Fruit fly (Drosophila melanogaster) whole organism, embryonic: ENCODE measurements around the gene pes.

ENCODE experiments used
- ATbp ChIP-seq: fragments of 200-800 bp; sonication (Bioruptor generic); optimal IDR thresholded peaks from 2 replicates; lab custom pipeline; 2017; ENCODE audit warnings: missing biosample characterization, mild to moderate bottlenecking, missing genetic modification characterization, missing genetic modification reagents
- Abd-B ChIP-seq: fragments of 200-800 bp; sonication (Bioruptor generic); optimal IDR thresholded peaks from 2 replicates; lab custom pipeline; 2018; ENCODE audit warnings: missing biosample characterization, mild to moderate bottlenecking, missing genetic modification characterization, moderate library complexity
- Ada2b ChIP-seq: fragments of 200-800 bp; sonication (Bioruptor generic); IDR thresholded peaks from 2 replicates; pipeline ENCODE4 v1.3.6; 2022; ENCODE audit warnings: missing biosample characterization, missing genetic modification characterization
- Adf1 ChIP-seq: fragments of 200-800 bp; sonication (Bioruptor generic); IDR thresholded peaks from 2 replicates; pipeline ENCODE4 v1.3.6; 2022; ENCODE audit warnings: missing biosample characterization, missing genetic modification characterization
- BEAF-32 ChIP-seq: fragments of 200-800 bp; sonication (Bioruptor generic); optimal IDR thresholded peaks from 3 replicates; lab custom pipeline; 2017; ENCODE audit warnings: missing biosample characterization, missing genetic modification characterization, mild to moderate bottlenecking, moderate library complexity, missing genetic modification reagents
- CG12659 ChIP-seq: fragments of 200-800 bp; sonication (Bioruptor generic); optimal IDR thresholded peaks from 3 replicates; lab custom pipeline; 2017; ENCODE audit warnings: mild to moderate bottlenecking, missing biosample characterization, missing genetic modification reagents, missing genetic modification characterization
- CG13287 ChIP-seq: fragments of 200-800 bp; sonication (Bioruptor generic); IDR thresholded peaks from 2 replicates; pipeline ENCODE4 v1.3.6; 2022; ENCODE audit warnings: missing biosample characterization, missing genetic modification characterization; ENCODE audit not compliant: partially characterized antibody
- CG13775 ChIP-seq: fragments of 200-800 bp; sonication (Bioruptor generic); optimal IDR thresholded peaks from 3 replicates; lab custom pipeline; 2017; ENCODE audit warnings: missing biosample characterization, mild to moderate bottlenecking, missing genetic modification characterization
- CG14014 ChIP-seq: fragments of 200-800 bp; sonication (Bioruptor generic); IDR thresholded peaks from 2 replicates; pipeline ENCODE4 v1.3.6; 2022; ENCODE audit warnings: missing biosample characterization, missing genetic modification characterization
- CG15601 ChIP-seq: fragments of 200-800 bp; sonication (Bioruptor generic); optimal IDR thresholded peaks from 3 replicates; lab custom pipeline; 2019; ENCODE audit warnings: missing biosample characterization, mild to moderate bottlenecking, missing genetic modification characterization, moderate library complexity
- CG17829 ChIP-seq: fragments of 200-800 bp; optimal IDR thresholded peaks from 2 replicates; lab custom pipeline; 2019; ENCODE audit warnings: missing biosample characterization, mild to moderate bottlenecking, missing genetic modification characterization, moderate library complexity
- CG2678 ChIP-seq: fragments of 200-800 bp; sonication (Bioruptor generic); optimal IDR thresholded peaks from 3 replicates; lab custom pipeline; 2019; ENCODE audit warnings: missing biosample characterization, mild to moderate bottlenecking, missing genetic modification characterization, moderate library complexity
- CG31365 ChIP-seq: fragments of 200-800 bp; sonication (Bioruptor generic); optimal IDR thresholded peaks from 2 replicates; lab custom pipeline; 2018; ENCODE audit warnings: missing biosample characterization, mild to moderate bottlenecking, missing genetic modification characterization
- CG4282 ChIP-seq: fragments of 200-800 bp; sonication (Bioruptor generic); optimal IDR thresholded peaks from 2 replicates; lab custom pipeline; 2016; ENCODE audit warnings: missing biosample characterization, missing genetic modification characterization
- CG43689 ChIP-seq: fragments of 200-800 bp; sonication (Bioruptor generic); IDR thresholded peaks from 2 replicates; pipeline ENCODE4 v1.3.6; 2022; ENCODE audit warnings: missing biosample characterization, missing genetic modification characterization
- CG6791 ChIP-seq: fragments of 200-800 bp; sonication (Bioruptor generic); IDR thresholded peaks from 3 replicates; pipeline ENCODE4 v1.3.6; 2022; ENCODE audit warnings: missing biosample characterization, missing genetic modification characterization; ENCODE audit not compliant: partially characterized antibody
- CG8944 ChIP-seq: fragments of 200-800 bp; sonication (Bioruptor generic); optimal IDR thresholded peaks from 3 replicates; lab custom pipeline; 2016; ENCODE audit warnings: missing biosample characterization, missing genetic modification characterization
- Dip2 ChIP-seq: fragments of 200-800 bp; sonication (Bioruptor generic); IDR thresholded peaks from 2 replicates; pipeline ENCODE4 v1.3.6; 2022; ENCODE audit warnings: missing biosample characterization, missing genetic modification characterization
- Dll ChIP-seq: fragments of 200-800 bp; sonication (Bioruptor generic); IDR thresholded peaks from 4 replicates; pipeline ENCODE4 v1.3.6; 2022; ENCODE audit warnings: missing biosample characterization, missing genetic modification characterization; ENCODE audit not compliant: partially characterized antibody
- Dp ChIP-seq: fragments of 200-800 bp; sonication (Bioruptor generic); optimal IDR thresholded peaks from 2 replicates; lab custom pipeline; 2018; ENCODE audit warnings: missing biosample characterization, mild to moderate bottlenecking, missing genetic modification characterization, moderate library complexity
- E2f2 ChIP-seq: fragments of 200-800 bp; sonication (Bioruptor generic); IDR thresholded peaks from 2 replicates; pipeline ENCODE4 v1.3.6; 2022; ENCODE audit warnings: missing biosample characterization, missing genetic modification characterization
- HLH4C ChIP-seq: fragments of 200-800 bp; sonication (Bioruptor generic); IDR thresholded peaks from 3 replicates; pipeline ENCODE4 v1.3.6; 2022; ENCODE audit warnings: missing biosample characterization, missing genetic modification characterization; ENCODE audit not compliant: partially characterized antibody
- MBD-R2 ChIP-seq: fragments of 200-800 bp; sonication (Bioruptor generic); IDR thresholded peaks from 2 replicates; pipeline ENCODE4 v1.3.6; 2022; ENCODE audit warnings: missing biosample characterization, missing genetic modification characterization
- Mes4 ChIP-seq: fragments of 200-800 bp; sonication (Bioruptor generic); optimal IDR thresholded peaks from 2 replicates; lab custom pipeline; 2016; ENCODE audit warnings: missing biosample characterization, missing genetic modification characterization
- Mrtf ChIP-seq: fragments of 200-800 bp; sonication (Bioruptor generic); IDR thresholded peaks from 3 replicates; pipeline ENCODE4 v1.3.6; 2022; ENCODE audit warnings: missing biosample characterization, missing genetic modification characterization
- NC2β ChIP-seq: fragments of 200-800 bp; sonication (Bioruptor generic); optimal IDR thresholded peaks from 2 replicates; lab custom pipeline; 2016; ENCODE audit warnings: missing biosample characterization, missing genetic modification characterization
- NK7.1 ChIP-seq: fragments of 200-800 bp; sonication (Bioruptor generic); optimal IDR thresholded peaks from 3 replicates; lab custom pipeline; 2016; ENCODE audit warnings: missing biosample characterization, missing genetic modification characterization
- ase ChIP-seq: fragments of 200-800 bp; sonication (Bioruptor generic); IDR thresholded peaks from 3 replicates; pipeline ENCODE4 v1.3.6; 2022; ENCODE audit warnings: missing biosample characterization, missing genetic modification characterization
- bab2 ChIP-seq: fragments of 200-800 bp; sonication (Bioruptor generic); optimal IDR thresholded peaks from 2 replicates; lab custom pipeline; 2016; ENCODE audit warnings: missing biosample characterization, missing genetic modification characterization
- caup ChIP-seq: fragments of 200-800 bp; sonication (Bioruptor generic); optimal IDR thresholded peaks from 3 replicates; lab custom pipeline; 2017; ENCODE audit warnings: missing biosample characterization, mild to moderate bottlenecking, missing genetic modification characterization, moderate library complexity; ENCODE audit not compliant: severe bottlenecking
- chinmo ChIP-seq: fragments of 200-800 bp; sonication (Bioruptor generic); IDR thresholded peaks from 4 replicates; pipeline ENCODE4 v1.3.6; 2022; ENCODE audit warnings: missing biosample characterization, missing genetic modification characterization; ENCODE audit not compliant: partially characterized antibody
- crc ChIP-seq: fragments of 200-800 bp; sonication (Bioruptor generic); optimal IDR thresholded peaks from 2 replicates; lab custom pipeline; 2016; ENCODE audit warnings: missing biosample characterization, missing genetic modification characterization
- danr ChIP-seq: fragments of 200-800 bp; sonication (Bioruptor generic); IDR thresholded peaks from 2 replicates; pipeline ENCODE4 v1.3.6; 2022; ENCODE audit warnings: missing biosample characterization, missing genetic modification characterization
- fd3F ChIP-seq: fragments of 200-800 bp; sonication (Bioruptor generic); optimal IDR thresholded peaks from 2 replicates; lab custom pipeline; 2018; ENCODE audit warnings: missing biosample characterization, mild to moderate bottlenecking, missing genetic modification characterization, moderate library complexity
- gro ChIP-seq: fragments of 200-800 bp; sonication (Bioruptor generic); optimal IDR thresholded peaks from 2 replicates; lab custom pipeline; 2016; ENCODE audit warnings: missing biosample characterization, missing genetic modification characterization
- hbn ChIP-seq: fragments of 200-800 bp; sonication (Bioruptor generic); IDR thresholded peaks from 2 replicates; pipeline ENCODE4 v1.3.6; 2022; ENCODE audit warnings: missing biosample characterization, missing genetic modification characterization; ENCODE audit not compliant: partially characterized antibody
- her ChIP-seq: fragments of 200-800 bp; sonication (Bioruptor generic); optimal IDR thresholded peaks from 2 replicates; lab custom pipeline; 2016; ENCODE audit warnings: missing biosample characterization, missing genetic modification characterization
- insv ChIP-seq, 2 experiments: fragments of 200-800 bp; sonication (Bioruptor generic); optimal IDR thresholded peaks; 3 replicates each; lab custom pipeline; 2016 to 2018; ENCODE audit warnings: missing biosample characterization in 2 of 2, missing genetic modification characterization in 2 of 2
- jumu ChIP-seq: fragments of 200-800 bp; sonication (Bioruptor generic); optimal IDR thresholded peaks from 3 replicates; lab custom pipeline; 2016; ENCODE audit warnings: missing biosample characterization, missing genetic modification characterization
- lbe ChIP-seq: fragments of 200-800 bp; sonication (Bioruptor generic); optimal IDR thresholded peaks from 2 replicates; lab custom pipeline; 2016; ENCODE audit warnings: missing biosample characterization, mild to moderate bottlenecking, missing genetic modification characterization
- lmd ChIP-seq: fragments of 200-800 bp; sonication (Bioruptor generic); IDR thresholded peaks from 2 replicates; pipeline ENCODE4 v1.3.6; 2022; ENCODE audit warnings: missing biosample characterization, missing genetic modification characterization
- lov ChIP-seq, 2 experiments: fragments of 200-800 bp in 1 of 2; fragments of >200 bp in 1 of 2; sonication (Bioruptor generic) in 1 of 2; IDR thresholded peaks in 1 of 2; optimal IDR thresholded peaks in 1 of 2; 2 replicates in 1 of 2; 3 replicates in 1 of 2; pipeline versions ENCODE4 v1.3.6 to Lab custom; 2017 to 2022; ENCODE audit warnings: missing biosample characterization in 1 of 2, missing genetic modification characterization in 1 of 2
- nerfin-2 ChIP-seq: fragments of 200-800 bp; sonication (Bioruptor generic); IDR thresholded peaks from 2 replicates; pipeline ENCODE4 v1.3.6; 2022; ENCODE audit warnings: missing biosample characterization, missing genetic modification characterization; ENCODE audit not compliant: partially characterized antibody
- trem ChIP-seq: fragments of 200-800 bp; optimal IDR thresholded peaks from 3 replicates; lab custom pipeline; 2019; ENCODE audit warnings: missing biosample characterization, mild to moderate bottlenecking, missing genetic modification characterization, moderate library complexity
- trh ChIP-seq: fragments of 200-800 bp; sonication (Bioruptor generic); optimal IDR thresholded peaks from 2 replicates; lab custom pipeline; 2016; ENCODE audit warnings: missing biosample characterization, missing genetic modification characterization
- tx ChIP-seq: fragments of 200-800 bp; sonication (Bioruptor generic); optimal IDR thresholded peaks from 2 replicates; lab custom pipeline; 2016; ENCODE audit warnings: missing biosample characterization, missing genetic modification characterization
- unc-4 ChIP-seq: fragments of 200-800 bp; sonication (Bioruptor generic); IDR thresholded peaks from 2 replicates; pipeline ENCODE4 v1.3.6; 2022; ENCODE audit warnings: missing biosample characterization, missing genetic modification characterization; ENCODE audit not compliant: partially characterized antibody
- unpg ChIP-seq: fragments of 200-800 bp; sonication (Bioruptor generic); optimal IDR thresholded peaks from 3 replicates; lab custom pipeline; 2018; ENCODE audit warnings: missing biosample characterization, mild to moderate bottlenecking, missing genetic modification characterization, moderate library complexity
- yki ChIP-seq: fragments of >200 bp; optimal IDR thresholded peaks from 3 replicates; lab custom pipeline; 2018
- zfh1 ChIP-seq: fragments of 200-800 bp; sonication (Bioruptor generic); IDR thresholded peaks from 3 replicates; pipeline ENCODE4 v1.3.6; 2022; ENCODE audit warnings: missing biosample characterization, missing genetic modification characterization

Gene pes

DNA sequence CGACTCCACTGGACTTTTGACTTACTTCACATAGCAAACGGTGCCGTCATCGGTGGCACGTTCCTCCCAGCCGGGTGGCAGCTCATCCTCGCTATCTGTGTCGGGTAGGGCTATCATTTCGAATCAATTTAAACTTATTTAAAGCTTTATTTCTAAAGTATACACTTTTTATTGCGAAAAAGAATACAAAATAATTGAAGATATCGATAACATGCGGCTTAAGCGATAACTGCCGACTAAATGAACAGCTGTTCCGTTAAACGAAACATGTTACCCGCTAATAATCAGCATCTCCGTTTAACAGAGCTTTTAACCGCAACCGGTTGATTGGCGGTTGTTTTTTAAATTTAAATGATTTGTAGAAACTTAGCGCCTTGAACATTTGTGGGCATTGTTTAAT, 10.1 kb upstream of the pes start, which contains the start of gene Wwox:
TSS of gene Wwox (minus strand) at position 215 of the 400 bp plus-strand sequence.
- no peak for TF ChIP-seq Dip2 (GFP tag; lab: Robert Waterston, UW)
- TF ChIP-seq CG6791 = peak; percentile 39; the same call in 2 of the 3 replicates
- no peak for TF ChIP-seq Adf1
- TF ChIP-seq unc-4 = peak; percentile 69
- TF ChIP-seq Mes4 (GFP tag; lab: Kevin White, UChicago) = no peak
- no peak for TF ChIP-seq yki (lab: Kevin White, UChicago)
- TF ChIP-seq MBD-R2 (GFP tag; lab: Robert Waterston, UW) = peak; percentile 20; the same call in 1 of the 2 replicates
- TF ChIP-seq CG13287 (GFP tag; lab: Robert Waterston, UW) = peak; percentile 83
- TF ChIP-seq NC2β (GFP tag; lab: Kevin White, UChicago) = no peak
- TF ChIP-seq CG31365 (tag; lab: Kevin White, UChicago) = no peak
- TF ChIP-seq trh (GFP tag; lab: Kevin White, UChicago) = no peak
- no peak for TF ChIP-seq danr (GFP tag; lab: Robert Waterston, UW)
- no peak for TF ChIP-seq caup
- peak; percentile 78 for TF ChIP-seq Dll (GFP tag; lab: Robert Waterston, UW)
- TF ChIP-seq HLH4C (GFP tag; lab: Robert Waterston, UW) = peak; percentile 69
- TF ChIP-seq CG4282 (GFP tag; lab: Kevin White, UChicago) = no peak
- TF ChIP-seq NK7.1 (GFP tag; lab: Kevin White, UChicago) = no peak
- no peak for TF ChIP-seq fd3F (GFP tag; lab: Kevin White, UChicago)
- no peak for TF ChIP-seq lov (optimal IDR thresholded peaks at IDR 0.05; lab: Kevin White, UChicago)
- TF ChIP-seq lov (GFP tag; IDR thresholded peaks at IDR 0.05; lab: Robert Waterston, UW) = no peak
- TF ChIP-seq insv (GFP tag; optimal IDR thresholded peaks at IDR 0.05; lab: Kevin White, UChicago) = no peak
- peak; percentile 41 for TF ChIP-seq lbe (GFP tag; lab: Kevin White, UChicago)
- TF ChIP-seq BEAF-32 (GFP tag; lab: Kevin White, UChicago) = peak; percentile 53
- TF ChIP-seq CG17829 (tag; lab: Kevin White, UChicago) = no peak
- TF ChIP-seq Ada2b (GFP tag; lab: Robert Waterston, UW) = no peak
- no peak for TF ChIP-seq CG15601 (tag; lab: Kevin White, UChicago)
- TF ChIP-seq E2f2 (GFP tag; lab: Robert Waterston, UW) = peak; percentile 82
- no peak for TF ChIP-seq CG2678 (tag; lab: Kevin White, UChicago)
- TF ChIP-seq hbn (GFP tag; lab: Robert Waterston, UW) = peak; percentile 62
- no peak for TF ChIP-seq jumu
- peak; percentile 87 for TF ChIP-seq chinmo (GFP tag; lab: Robert Waterston, UW)
- no peak for TF ChIP-seq tx (GFP tag; lab: Kevin White, UChicago)
- TF ChIP-seq ATbp (GFP tag; lab: Kevin White, UChicago) = no peak
- TF ChIP-seq CG14014 (GFP tag; lab: Robert Waterston, UW) = no peak
- peak; percentile 46; the same call in 1 of the 2 replicates for TF ChIP-seq nerfin-2 (GFP tag; lab: Robert Waterston, UW)
- TF ChIP-seq CG12659 (GFP tag; lab: Kevin White, UChicago) = no peak
- TF ChIP-seq Abd-B (GFP tag; lab: Kevin White, UChicago) = no peak
- TF ChIP-seq ase (GFP tag; lab: Robert Waterston, UW) = no peak
- no peak for TF ChIP-seq gro (GFP tag; lab: Kevin White, UChicago)
- no peak for TF ChIP-seq her (GFP tag; lab: Kevin White, UChicago)
- TF ChIP-seq CG43689 (GFP tag; lab: Robert Waterston, UW) = no peak
- no peak for TF ChIP-seq zfh1 (GFP tag; lab: Robert Waterston, UW)
- no peak for TF ChIP-seq CG13775 (GFP tag; lab: Kevin White, UChicago)
- TF ChIP-seq CG8944 (GFP tag; lab: Kevin White, UChicago) = no peak
- peak; percentile 77 for TF ChIP-seq Dp (GFP tag; lab: Kevin White, UChicago)
- TF ChIP-seq crc (GFP tag; lab: Kevin White, UChicago) = no peak
- TF ChIP-seq trem (tag; lab: Kevin White, UChicago) = no peak
- TF ChIP-seq Mrtf (GFP tag; lab: Robert Waterston, UW) = no peak
- no peak for TF ChIP-seq bab2
- TF ChIP-seq unpg = no peak
- TF ChIP-seq lmd (GFP tag; lab: Robert Waterston, UW) = no peak
